Worm (Caenorhabditis elegans): ENCODE data around the gene C17H11.6.

Gene C17H11.6

ce11 chrX:8230579-8230978, 27.0 kb upstream of the C17H11.6 start:
- TF ChIP-seq ztf-1 (GFP tag; conservative IDR thresholded peaks at IDR 0.05) (no peak), unc-55 (GFP tag; optimal IDR thresholded peaks at IDR 0.05) (no peak), lin-11 (tag; optimal IDR thresholded peaks at IDR 0.05) (no peak), ama-1 (optimal IDR thresholded peaks at IDR 0.05) (no peak), mbf-1 (tag; optimal IDR thresholded peaks at IDR 0.05) (no peak), unc-39 (tag; optimal IDR thresholded peaks at IDR 0.05) (no peak), nhr-21 (tag; optimal IDR thresholded peaks at IDR 0.05) (no peak), nhr-11 (tag; optimal IDR thresholded peaks at IDR 0.05) (no peak), nhr-12 (tag; optimal IDR thresholded peaks at IDR 0.05) (no peak), lin-39 (tag; optimal IDR thresholded peaks at IDR 0.05) (no peak), ZK546.5 (tag; optimal IDR thresholded peaks at IDR 0.05) (no peak), elt-1 (tag; optimal IDR thresholded peaks at IDR 0.05) (no peak), nhr-77 (tag; optimal IDR thresholded peaks at IDR 0.05) (no peak), ceh-82 (tag; optimal IDR thresholded peaks at IDR 0.05) (no peak), aly-2 (tag; optimal IDR thresholded peaks at IDR 0.05) (no peak)

ce11 chrX:8229221-8229620, 25.6 kb upstream of the C17H11.6 start:
- TF ChIP-seq nhr-237 (tag; optimal IDR thresholded peaks at IDR 0.05): no peak
- TF ChIP-seq nhr-6 (tag; optimal IDR thresholded peaks at IDR 0.05): no peak
- TF ChIP-seq lsy-2 (tag; optimal IDR thresholded peaks at IDR 0.05): no peak
- TF ChIP-seq nhr-10 (tag; optimal IDR thresholded peaks at IDR 0.05): no peak
- TF ChIP-seq mbf-1 (tag; optimal IDR thresholded peaks at IDR 0.05): no peak
- no peak for TF ChIP-seq sma-9 (GFP tag; optimal IDR thresholded peaks at IDR 0.05)
- no peak for TF ChIP-seq sma-9 (tag; optimal IDR thresholded peaks at IDR 0.05)
- TF ChIP-seq C34F6.9 (tag; optimal IDR thresholded peaks at IDR 0.05): no peak
- TF ChIP-seq zag-1 (tag; optimal IDR thresholded peaks at IDR 0.05): no peak
- TF ChIP-seq aly-2 (tag; optimal IDR thresholded peaks at IDR 0.05): no peak
- no peak for TF ChIP-seq nhr-21 (tag; optimal IDR thresholded peaks at IDR 0.05)
- no peak for TF ChIP-seq nhr-12 (tag; optimal IDR thresholded peaks at IDR 0.05)
- no peak for TF ChIP-seq ama-1 (optimal IDR thresholded peaks at IDR 0.05)
- TF ChIP-seq lin-39 (tag; optimal IDR thresholded peaks at IDR 0.05): no peak
- no peak for TF ChIP-seq elt-1 (tag; optimal IDR thresholded peaks at IDR 0.05)
- TF ChIP-seq ztf-11 (tag; optimal IDR thresholded peaks at IDR 0.05): no peak
- no peak for TF ChIP-seq crh-2 (tag; optimal IDR thresholded peaks at IDR 0.05)
- no peak for TF ChIP-seq fos-1 (tag; optimal IDR thresholded peaks at IDR 0.05)
- no peak for TF ChIP-seq ztf-4 (tag; optimal IDR thresholded peaks at IDR 0.05)

- TF ChIP-seq nhr-11 (tag; optimal IDR thresholded peaks at IDR 0.05): no peak
These were observed 21.3 kb upstream of the C17H11.6 start, which contains the start of gene K02A6.2 for ce11 chrX:8224916-8225315. Gene K02A6.2 (minus strand): TSS chrX:8225016.

- TF ChIP-seq ZK546.5 (tag; optimal IDR thresholded peaks at IDR 0.05) (no peak), snpc-4 (tag; optimal IDR thresholded peaks at IDR 0.05) (no peak), F13H6.1 (tag; optimal IDR thresholded peaks at IDR 0.05) (no peak), nhr-21 (tag; optimal IDR thresholded peaks at IDR 0.05) (no peak), lin-11 (tag; optimal IDR thresholded peaks at IDR 0.05) (no peak), sma-3 (GFP tag; optimal IDR thresholded peaks at IDR 0.05) (no peak), ama-1 (optimal IDR thresholded peaks at IDR 0.05) (no peak), nhr-23 (tag; optimal IDR thresholded peaks at IDR 0.05) (no peak), unc-55 (GFP tag; optimal IDR thresholded peaks at IDR 0.05) (no peak), lsy-2 (tag; optimal IDR thresholded peaks at IDR 0.05) (no peak), R02D3.7 (tag; optimal IDR thresholded peaks at IDR 0.05) (no peak), elt-1 (tag; optimal IDR thresholded peaks at IDR 0.05) (no peak), blmp-1 (tag; optimal IDR thresholded peaks at IDR 0.05; ENCODE audit: insufficient read depth) (no peak)
These were observed 15.8 kb upstream of the C17H11.6 start, which contains the start of gene K02A6.1 for ce11 chrX:8219428-8219827. Gene K02A6.1 (plus strand): TSS chrX:8219728.

ce11 chrX:8218653-8219052, 15.1 kb upstream of the C17H11.6 start, which contains the start of gene K02A6.4:
Gene K02A6.4 (minus strand): TSS chrX:8218753.
- no peak for TF ChIP-seq blmp-1 (tag; optimal IDR thresholded peaks at IDR 0.05; ENCODE audit: insufficient read depth)
- no peak for TF ChIP-seq mab-5 (tag; optimal IDR thresholded peaks at IDR 0.05)
- TF ChIP-seq ZK546.5 (tag; optimal IDR thresholded peaks at IDR 0.05): no peak
- no peak for TF ChIP-seq fos-1 (tag; optimal IDR thresholded peaks at IDR 0.05)
- TF ChIP-seq ama-1 (optimal IDR thresholded peaks at IDR 0.05): no peak
- no peak for TF ChIP-seq aly-2 (tag; optimal IDR thresholded peaks at IDR 0.05)
- TF ChIP-seq F13H6.1 (tag; optimal IDR thresholded peaks at IDR 0.05): no peak
- no peak for TF ChIP-seq nhr-11 (tag; optimal IDR thresholded peaks at IDR 0.05)
- TF ChIP-seq ztf-1 (GFP tag; conservative IDR thresholded peaks at IDR 0.05): no peak
- TF ChIP-seq lin-39 (tag; optimal IDR thresholded peaks at IDR 0.05): no peak
- TF ChIP-seq elt-3 (tag; optimal IDR thresholded peaks at IDR 0.05): no peak
- no peak for TF ChIP-seq ceh-82 (tag; optimal IDR thresholded peaks at IDR 0.05)
- TF ChIP-seq ztf-4 (tag; optimal IDR thresholded peaks at IDR 0.05): no peak
- no peak for TF ChIP-seq egl-27 (tag; optimal IDR thresholded peaks at IDR 0.05)
- TF ChIP-seq mbf-1 (tag; optimal IDR thresholded peaks at IDR 0.05): no peak
- TF ChIP-seq crh-2 (tag; optimal IDR thresholded peaks at IDR 0.05): no peak
- TF ChIP-seq ztf-11 (tag; optimal IDR thresholded peaks at IDR 0.05): no peak
- no peak for TF ChIP-seq lin-13 (GFP tag; optimal IDR thresholded peaks at IDR 0.05)

All from whole organism, L2 larva.